Worm (Caenorhabditis elegans) whole organism, L4/young adult: ENCODE results near the gene enpl-1.

Experiments used
- W03F9.2 ChIP-seq: fragments of 150-350 bp; optimal IDR thresholded peaks from 2 replicates; lab custom pipeline; 2014; ENCODE audit warnings: missing biosample characterization, missing genetic modification characterization
- dao-5 ChIP-seq: sonication (generic microtip); optimal IDR thresholded peaks from 2 replicates; lab custom pipeline; 2016; ENCODE audit warnings: missing genotype, missing genetic modification characterization, moderate library complexity, missing compliant biosample characterization
- him-1 ChIP-seq: sonication (generic microtip); optimal IDR thresholded peaks from 2 replicates; lab custom pipeline; 2016; ENCODE audit warnings: missing genotype, missing genetic modification reagents, missing genetic modification characterization, missing compliant biosample characterization

DNA sequence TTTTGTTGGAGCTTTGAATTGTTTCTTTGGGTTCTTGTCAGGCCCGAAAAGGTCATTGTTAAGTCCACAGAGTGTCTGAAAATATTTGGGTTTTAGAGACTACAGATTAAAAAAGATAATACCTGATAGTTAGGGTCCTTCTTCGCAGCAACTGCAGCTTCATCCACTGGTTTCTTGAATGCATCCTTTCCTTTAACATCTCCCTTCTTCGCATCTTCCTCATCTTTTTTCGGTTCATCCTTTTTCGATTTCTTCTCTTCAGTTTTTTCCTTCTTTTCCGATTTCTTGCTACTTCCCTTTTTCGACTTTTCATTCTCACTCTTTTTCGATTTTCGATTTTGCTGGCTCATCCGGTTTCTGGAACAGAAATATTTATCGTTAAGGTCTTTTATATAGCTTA is 15.6 kb upstream of the enpl-1 start:
- no peak for TF ChIP-seq W03F9.2 (tag; lab: Kevin White, UChicago)
- no peak for TF ChIP-seq him-1 (tag; lab: Kevin White, UChicago)
- no peak for TF ChIP-seq dao-5 (tag; lab: Kevin White, UChicago)
